Fruit fly (Drosophila melanogaster) whole organism, embryonic: ENCODE results near the gene CG5541.

Experiments used
- Awh ChIP-seq: fragments of 200-800 bp; sonication (Bioruptor generic); IDR thresholded peaks from 2 replicates; pipeline ENCODE4, ENCODE4 v1.3.6; 2022; ENCODE audit warnings: missing biosample characterization, missing genetic modification characterization
- CG10979 ChIP-seq: fragments of 200-800 bp; sonication (Bioruptor generic); optimal IDR thresholded peaks from 2 replicates; lab custom pipeline; 2018; ENCODE audit warnings: missing biosample characterization, mild to moderate bottlenecking, missing genetic modification characterization, moderate library complexity
- CG11247 ChIP-seq: fragments of 200-800 bp; sonication (Bioruptor generic); IDR thresholded peaks from 2 replicates; pipeline ENCODE4 v1.3.6; 2022; ENCODE audit warnings: missing biosample characterization, missing genetic modification characterization
- CG12104 ChIP-seq: fragments of 200-800 bp; sonication (Bioruptor generic); optimal IDR thresholded peaks from 3 replicates; lab custom pipeline; 2016; ENCODE audit warnings: missing biosample characterization, missing genetic modification characterization
- CG12391 ChIP-seq: fragments of 200-800 bp; sonication (Bioruptor generic); optimal IDR thresholded peaks from 3 replicates; lab custom pipeline; 2018; ENCODE audit warnings: missing biosample characterization, mild to moderate bottlenecking, missing genetic modification characterization, moderate library complexity
- CG13775 ChIP-seq: fragments of 200-800 bp; sonication (Bioruptor generic); optimal IDR thresholded peaks from 3 replicates; lab custom pipeline; 2017; ENCODE audit warnings: missing biosample characterization, mild to moderate bottlenecking, missing genetic modification characterization
- CG14965 ChIP-seq: fragments of 200-800 bp; sonication (Bioruptor generic); optimal IDR thresholded peaks from 2 replicates; lab custom pipeline; 2016; ENCODE audit warnings: missing biosample characterization, missing genetic modification characterization, borderline replicate concordance
- CG1832 ChIP-seq: fragments of 200-800 bp; sonication (Bioruptor generic); optimal IDR thresholded peaks from 2 replicates; lab custom pipeline; 2017; ENCODE audit warnings: missing biosample characterization, mild to moderate bottlenecking, missing genetic modification characterization, inconsistent platforms
- CG18599 ChIP-seq: fragments of 200-800 bp; sonication (Bioruptor generic); optimal IDR thresholded peaks from 3 replicates; lab custom pipeline; 2017; ENCODE audit warnings: missing biosample characterization, missing genetic modification characterization, mild to moderate bottlenecking, moderate library complexity, missing genetic modification reagents
- CG32532 ChIP-seq: fragments of 200-800 bp; sonication (Bioruptor generic); IDR thresholded peaks from 2 replicates; pipeline ENCODE4 v1.3.6; 2022; ENCODE audit warnings: missing biosample characterization, missing genetic modification characterization
- CG3726 ChIP-seq: fragments of 200-800 bp; sonication (Bioruptor generic); IDR thresholded peaks from 3 replicates; pipeline ENCODE4, ENCODE4 v1.3.6; 2022; ENCODE audit warnings: missing biosample characterization, missing genetic modification characterization
- CG4328 ChIP-seq: fragments of 200-800 bp; sonication (Bioruptor generic); optimal IDR thresholded peaks from 3 replicates; lab custom pipeline; 2017; ENCODE audit warnings: missing biosample characterization, missing genetic modification reagents, missing genetic modification characterization
- CG4360 ChIP-seq: fragments of 200-800 bp; sonication (Bioruptor generic); IDR thresholded peaks from 2 replicates; pipeline ENCODE4 v1.3.6; 2022; ENCODE audit warnings: missing biosample characterization, missing genetic modification characterization
- CG4707 ChIP-seq: fragments of 200-800 bp; sonication (Bioruptor generic); optimal IDR thresholded peaks from 2 replicates; lab custom pipeline; 2018; ENCODE audit warnings: missing biosample characterization, mild to moderate bottlenecking, missing genetic modification characterization, moderate library complexity
- CG6272 ChIP-seq: fragments of 200-800 bp; sonication (Bioruptor generic); IDR thresholded peaks from 2 replicates; pipeline ENCODE4 v1.3.6; 2022; ENCODE audit warnings: missing biosample characterization, missing genetic modification characterization
- CG9797 ChIP-seq: fragments of 200-800 bp; sonication (Bioruptor generic); optimal IDR thresholded peaks from 3 replicates; lab custom pipeline; 2018; ENCODE audit warnings: missing biosample characterization, mild to moderate bottlenecking, missing genetic modification characterization
- Camta ChIP-seq: fragments of 200-800 bp; sonication (Bioruptor generic); optimal IDR thresholded peaks from 2 replicates; lab custom pipeline; 2016; ENCODE audit warnings: missing biosample characterization, missing genetic modification characterization
- CrebB ChIP-seq: fragments of 200-800 bp; sonication (Bioruptor generic); optimal IDR thresholded peaks from 3 replicates; lab custom pipeline; 2018; ENCODE audit warnings: missing biosample characterization, mild to moderate bottlenecking, missing genetic modification characterization
- D19A ChIP-seq: fragments of 200-800 bp; optimal IDR thresholded peaks from 3 replicates; lab custom pipeline; 2019; ENCODE audit warnings: missing biosample characterization, mild to moderate bottlenecking, missing genetic modification characterization, moderate library complexity
- Fer3 ChIP-seq: fragments of 200-800 bp; sonication (Bioruptor generic); optimal IDR thresholded peaks from 2 replicates; lab custom pipeline; 2018; ENCODE audit warnings: missing biosample characterization, mild to moderate bottlenecking, missing genetic modification characterization, moderate library complexity
- HLH4C ChIP-seq: fragments of 200-800 bp; sonication (Bioruptor generic); IDR thresholded peaks from 3 replicates; pipeline ENCODE4 v1.3.6; 2022; ENCODE audit warnings: missing biosample characterization, missing genetic modification characterization; ENCODE audit not compliant: partially characterized antibody
- Hand ChIP-seq: fragments of 200-800 bp; sonication (Bioruptor generic); optimal IDR thresholded peaks from 2 replicates; lab custom pipeline; 2017; ENCODE audit warnings: mild to moderate bottlenecking, missing biosample characterization, missing genetic modification reagents, missing genetic modification characterization
- Hr3 ChIP-seq: fragments of 200-800 bp; sonication (Bioruptor generic); optimal IDR thresholded peaks from 3 replicates; lab custom pipeline; 2016; ENCODE audit warnings: missing biosample characterization, missing genetic modification characterization
- Hr78 ChIP-seq, 2 experiments: fragments of 200-800 bp in 1 of 2; fragments of >200 bp in 1 of 2; sonication (Bioruptor generic) in 1 of 2; optimal IDR thresholded peaks; 2 replicates each; lab custom pipeline; 2017 to 2019; ENCODE audit warnings: missing biosample characterization in 2 of 2, missing genetic modification characterization in 2 of 2, mild to moderate bottlenecking in 1 of 2, moderate library complexity in 1 of 2
- Rx ChIP-seq: fragments of 200-800 bp; sonication (Bioruptor generic); IDR thresholded peaks from 2 replicates; pipeline ENCODE4 v1.3.6; 2022; ENCODE audit warnings: missing biosample characterization, missing genetic modification characterization
- Spps ChIP-seq: fragments of 200-800 bp; sonication (Bioruptor generic); optimal IDR thresholded peaks from 2 replicates; lab custom pipeline; 2018; ENCODE audit warnings: missing biosample characterization, mild to moderate bottlenecking, missing genetic modification characterization
- emc ChIP-seq: fragments of 200-800 bp; sonication (Bioruptor generic); optimal IDR thresholded peaks from 2 replicates; lab custom pipeline; 2016; ENCODE audit warnings: missing biosample characterization, missing genetic modification characterization
- fu2 ChIP-seq: fragments of 200-800 bp; sonication (Bioruptor generic); optimal IDR thresholded peaks from 2 replicates; lab custom pipeline; 2016; ENCODE audit warnings: missing biosample characterization, missing genetic modification characterization
- gro ChIP-seq: fragments of 200-800 bp; sonication (Bioruptor generic); optimal IDR thresholded peaks from 2 replicates; lab custom pipeline; 2016; ENCODE audit warnings: missing biosample characterization, missing genetic modification characterization
- gsb-n ChIP-seq: fragments of 200-800 bp; sonication (Bioruptor generic); optimal IDR thresholded peaks from 3 replicates; lab custom pipeline; 2018; ENCODE audit warnings: missing biosample characterization, mild to moderate bottlenecking, missing genetic modification characterization
- jigr1 ChIP-seq: fragments of 200-800 bp; sonication (Bioruptor generic); IDR thresholded peaks from 3 replicates; pipeline ENCODE4 v1.3.6; 2022; ENCODE audit warnings: missing biosample characterization, missing genetic modification characterization
- jing ChIP-seq: fragments of 200-800 bp; sonication (Bioruptor generic); optimal IDR thresholded peaks from 2 replicates; lab custom pipeline; 2018; ENCODE audit warnings: missing biosample characterization, mild to moderate bottlenecking, missing genetic modification characterization
- jumu ChIP-seq: fragments of 200-800 bp; sonication (Bioruptor generic); optimal IDR thresholded peaks from 3 replicates; lab custom pipeline; 2016; ENCODE audit warnings: missing biosample characterization, missing genetic modification characterization
- kay ChIP-seq: fragments of 200-800 bp; sonication (Bioruptor generic); optimal IDR thresholded peaks from 2 replicates; lab custom pipeline; 2016; ENCODE audit warnings: missing biosample characterization, missing genetic modification characterization
- klu ChIP-seq: fragments of 200-800 bp; sonication (Bioruptor generic); IDR thresholded peaks from 2 replicates; pipeline ENCODE4 v1.3.6; 2022; ENCODE audit warnings: missing biosample characterization, missing genetic modification characterization
- lbe ChIP-seq: fragments of 200-800 bp; sonication (Bioruptor generic); optimal IDR thresholded peaks from 2 replicates; lab custom pipeline; 2016; ENCODE audit warnings: missing biosample characterization, mild to moderate bottlenecking, missing genetic modification characterization
- lmd ChIP-seq: fragments of 200-800 bp; sonication (Bioruptor generic); IDR thresholded peaks from 2 replicates; pipeline ENCODE4 v1.3.6; 2022; ENCODE audit warnings: missing biosample characterization, missing genetic modification characterization
- nmo ChIP-seq: fragments of 200-800 bp; sonication (Bioruptor generic); optimal IDR thresholded peaks from 2 replicates; lab custom pipeline; 2018; ENCODE audit warnings: missing biosample characterization, mild to moderate bottlenecking, missing genetic modification characterization, moderate library complexity
- oc ChIP-seq: fragments of 200-800 bp; sonication (Bioruptor generic); optimal IDR thresholded peaks from 2 replicates; lab custom pipeline; 2018; ENCODE audit warnings: missing biosample characterization, mild to moderate bottlenecking, missing genetic modification characterization, moderate library complexity
- prd ChIP-seq, 3 experiments: fragments of >200 bp in 2 of 3; fragments of 200-800 bp in 1 of 3; sonication (Bioruptor generic) in 1 of 3; optimal IDR thresholded peaks in 2 of 3; IDR thresholded peaks in 1 of 3; 2 replicates in 2 of 3; 3 replicates in 1 of 3; pipeline versions ENCODE4 v1.3.6 to Lab custom; 2017 to 2022; ENCODE audit warnings: missing biosample characterization in 1 of 3, missing genetic modification characterization in 1 of 3
- ro ChIP-seq: fragments of 200-800 bp; sonication (Bioruptor generic); IDR thresholded peaks from 2 replicates; pipeline ENCODE4 v1.3.6; 2022; ENCODE audit warnings: missing biosample characterization, missing genetic modification characterization
- shn ChIP-seq: fragments of 200-800 bp; sonication (Bioruptor generic); optimal IDR thresholded peaks from 3 replicates; lab custom pipeline; 2016; ENCODE audit warnings: missing biosample characterization, missing genetic modification characterization
- sisA ChIP-seq: fragments of 200-800 bp; sonication (Bioruptor generic); IDR thresholded peaks from 2 replicates; pipeline ENCODE4 v1.3.6; 2022; ENCODE audit warnings: missing biosample characterization, missing genetic modification characterization
- sna ChIP-seq: fragments of 200-800 bp; sonication (Bioruptor generic); IDR thresholded peaks from 2 replicates; pipeline ENCODE4 v1.3.6; 2022; ENCODE audit warnings: missing biosample characterization, missing genetic modification characterization; ENCODE audit not compliant: partially characterized antibody
- sqz ChIP-seq: fragments of 200-800 bp; sonication (Bioruptor generic); optimal IDR thresholded peaks from 3 replicates; lab custom pipeline; 2018; ENCODE audit warnings: missing biosample characterization, mild to moderate bottlenecking, missing genetic modification characterization
- tio ChIP-seq: fragments of 200-800 bp; sonication (Bioruptor generic); optimal IDR thresholded peaks from 2 replicates; lab custom pipeline; 2017; ENCODE audit warnings: missing biosample characterization, missing genetic modification characterization, inconsistent platforms
- trem ChIP-seq: fragments of 200-800 bp; optimal IDR thresholded peaks from 3 replicates; lab custom pipeline; 2019; ENCODE audit warnings: missing biosample characterization, mild to moderate bottlenecking, missing genetic modification characterization, moderate library complexity
- tup ChIP-seq: fragments of 200-800 bp; sonication (Bioruptor generic); optimal IDR thresholded peaks from 2 replicates; lab custom pipeline; 2016; ENCODE audit warnings: missing biosample characterization, mild to moderate bottlenecking, missing genetic modification characterization, moderate library complexity

The CG5541 gene

DNA sequence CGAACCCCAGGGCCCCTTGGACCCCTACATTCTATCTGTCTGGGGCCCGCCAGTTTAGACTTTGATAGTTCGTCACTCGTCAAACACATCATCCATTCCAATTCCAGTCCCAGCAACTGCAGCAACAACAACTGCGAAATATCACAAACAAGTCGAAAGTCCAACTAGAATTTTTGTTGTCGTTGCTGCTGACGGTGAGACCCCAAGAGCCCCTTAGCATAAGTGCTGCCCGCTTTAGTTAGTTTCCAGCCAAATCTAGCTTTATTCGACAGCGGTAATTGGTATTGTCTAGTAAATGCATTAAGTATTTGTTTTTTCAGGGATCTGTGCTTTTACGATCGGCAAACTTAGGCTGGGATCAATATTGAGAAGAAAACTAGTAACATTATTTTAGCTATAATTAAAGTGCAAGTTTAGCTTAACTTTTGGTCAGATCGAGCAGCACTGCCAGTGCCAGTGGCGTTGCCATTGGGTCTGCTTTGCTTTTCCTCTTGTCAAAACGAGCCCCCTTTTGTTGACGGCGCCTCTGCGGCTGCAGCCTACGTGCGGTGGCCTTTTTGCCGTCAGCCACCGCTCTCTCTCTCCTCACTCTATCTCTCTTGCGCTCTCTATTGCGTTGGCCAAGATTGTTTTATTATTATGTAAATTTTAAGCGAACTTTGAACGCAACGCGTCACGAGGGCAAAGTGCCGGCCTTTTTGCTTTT is 30.9 kb downstream of the CG5541 start (continued):
- TF ChIP-seq emc (GFP tag; lab: Kevin White, UChicago) = peak; percentile 83
- peak; percentile 82 for TF ChIP-seq tup (GFP tag; lab: Kevin White, UChicago)
- TF ChIP-seq klu (GFP tag; lab: Robert Waterston, UW) = peak; percentile 82
- peak; percentile 83 for TF ChIP-seq CG10979 (tag; lab: Kevin White, UChicago)
- peak; percentile 84 for TF ChIP-seq CrebB (tag; lab: Kevin White, UChicago)
- no peak for TF ChIP-seq sna
- peak; percentile 14 for TF ChIP-seq sqz (GFP tag; lab: Kevin White, UChicago)
- no peak for TF ChIP-seq prd (optimal IDR thresholded peaks at IDR 0.05; lab: Kevin White, UChicago)
- TF ChIP-seq prd (GFP tag; IDR thresholded peaks at IDR 0.05; lab: Robert Waterston, UW) = peak; percentile 89
- TF ChIP-seq Hand (GFP tag; lab: Kevin White, UChicago) = peak; percentile 80
- peak; percentile 70 for TF ChIP-seq gsb-n
- peak in 1 of 2 experiments; percentile 95 for TF ChIP-seq Hr78 (GFP tag; optimal IDR thresholded peaks at IDR 0.05; lab: Kevin White, UChicago)
- TF ChIP-seq CG12391 = peak; percentile 88
- peak; percentile 86 for TF ChIP-seq CG13775
- peak; percentile 91 for TF ChIP-seq Camta (GFP tag; lab: Kevin White, UChicago)
- TF ChIP-seq CG9797 (GFP tag; lab: Kevin White, UChicago) = peak; percentile 26
- TF ChIP-seq CG18599 (GFP tag; lab: Kevin White, UChicago) = peak; percentile 95
- TF ChIP-seq CG3726 = peak; percentile 64; the same call in 1 of the 3 replicates
- TF ChIP-seq D19A (tag; lab: Kevin White, UChicago) = peak; percentile 80
- TF ChIP-seq Hr3 (GFP tag; lab: Kevin White, UChicago) = peak; percentile 90
- TF ChIP-seq CG32532 (GFP tag; lab: Robert Waterston, UW) = peak; percentile 90
- peak; percentile 86 for TF ChIP-seq CG6272 (GFP tag; lab: Robert Waterston, UW)
- TF ChIP-seq sisA (GFP tag; lab: Robert Waterston, UW) = peak; percentile 91
- TF ChIP-seq nmo (GFP tag; lab: Kevin White, UChicago) = peak; percentile 86
- peak; percentile 51 for TF ChIP-seq trem (tag; lab: Kevin White, UChicago)
- TF ChIP-seq ro (GFP tag; lab: Robert Waterston, UW) = peak; percentile 80
- peak; percentile 71 for TF ChIP-seq jing (GFP tag; lab: Kevin White, UChicago)
- peak; percentile 91 for TF ChIP-seq lmd
- TF ChIP-seq CG4707 (GFP tag; lab: Kevin White, UChicago) = peak; percentile 41
- peak; percentile 2 for TF ChIP-seq lbe (GFP tag; lab: Kevin White, UChicago)
- peak; percentile 84 for TF ChIP-seq CG4328 (GFP tag; lab: Kevin White, UChicago)
- TF ChIP-seq CG4360 = peak; percentile 76
- peak; percentile 68; the same call in 1 of the 2 replicates for TF ChIP-seq Awh (GFP tag; lab: Robert Waterston, UW)
- TF ChIP-seq tio (GFP tag; lab: Kevin White, UChicago) = peak; percentile 77
- TF ChIP-seq Rx (GFP tag; lab: Robert Waterston, UW) = peak; percentile 84
- peak; percentile 79 for TF ChIP-seq Fer3
- no peak for TF ChIP-seq CG1832 (GFP tag; lab: Kevin White, UChicago)
- no peak for TF ChIP-seq HLH4C (GFP tag; lab: Robert Waterston, UW)
- TF ChIP-seq CG12104 = peak; percentile 84
- peak; percentile 96 for TF ChIP-seq shn
- TF ChIP-seq jumu (GFP tag; lab: Kevin White, UChicago) = peak; percentile 93
- TF ChIP-seq Spps (tag; lab: Kevin White, UChicago) = peak; percentile 46
- TF ChIP-seq kay (GFP tag; lab: Kevin White, UChicago) = peak; percentile 81
- TF ChIP-seq CG11247 (GFP tag; lab: Robert Waterston, UW) = peak; percentile 90
- TF ChIP-seq gro (GFP tag; lab: Kevin White, UChicago) = peak; percentile 92
- peak; percentile 57 for TF ChIP-seq CG14965 (GFP tag; lab: Kevin White, UChicago)
- peak; percentile 77 for TF ChIP-seq oc
- peak; percentile 92 for TF ChIP-seq fu2 (GFP tag; lab: Kevin White, UChicago)
- TF ChIP-seq jigr1 (GFP tag; lab: Robert Waterston, UW) = peak; percentile 71; the same call in 2 of the 3 replicates
